Worm (Caenorhabditis elegans): Measurements from ENCODE around the gene vnut-1.

Gene vnut-1

ce11 chrII:14515017-14515416, 25.4 kb downstream of the vnut-1 start, which contains the start of gene K10H10.9:
K10H10.9 (minus strand) TSS chrII:14515117.
- TF ChIP-seq skn-1 (tag; optimal IDR thresholded peaks at IDR 0.05) (no peak), xbp-1 (tag; optimal IDR thresholded peaks at IDR 0.05) (no peak), pag-3 (tag; optimal IDR thresholded peaks at IDR 0.05; ENCODE audit: borderline replicate concordance, insufficient read depth) (no peak), tlp-1 (tag; optimal IDR thresholded peaks at IDR 0.05) (no peak), hlh-17 (GFP tag; optimal IDR thresholded peaks at IDR 0.05; ENCODE audit: borderline replicate concordance) (no peak), dsc-1 (tag; optimal IDR thresholded peaks at IDR 0.05) (no peak), nhr-19 (GFP tag; conservative IDR thresholded peaks at IDR 0.05) (no peak), unc-130 (tag; optimal IDR thresholded peaks at IDR 0.05) (no peak)

ce11 chrII:14522037-14522436, 32.4 kb downstream of the vnut-1 start, which contains the start of gene btb-19:
btb-19 (minus strand) TSS chrII:14522137.
- TF ChIP-seq mab-9 (GFP tag; IDR thresholded peaks at IDR 0.05) (no peak), jun-1 (tag; optimal IDR thresholded peaks at IDR 0.05) (no peak)

ce11 chrII:14523070-14523572, 33.5 kb downstream of the vnut-1 start, which contains the start of gene btb-20:
btb-20 (minus strand) TSS chrII:14523522.
- no peak for TF ChIP-seq lin-15B (tag; optimal IDR thresholded peaks at IDR 0.05)
- no peak for TF ChIP-seq nhr-11 (tag; optimal IDR thresholded peaks at IDR 0.05)
- TF ChIP-seq nhr-237 (tag; optimal IDR thresholded peaks at IDR 0.05) = no peak
- TF ChIP-seq ceh-90 (tag; optimal IDR thresholded peaks at IDR 0.05) = no peak
- TF ChIP-seq irx-1 (tag; optimal IDR thresholded peaks at IDR 0.05) = no peak
- no peak for TF ChIP-seq nhr-19 (GFP tag; conservative IDR thresholded peaks at IDR 0.05)
- TF ChIP-seq F16B12.6 (tag; optimal IDR thresholded peaks at IDR 0.05) = no peak
- no peak for TF ChIP-seq C04F5.9 (tag; optimal IDR thresholded peaks at IDR 0.05)
- no peak for TF ChIP-seq vab-15 (tag; optimal IDR thresholded peaks at IDR 0.05)

ce11 chrII:14523645-14524223, 34.1 kb downstream of the vnut-1 start, which contains the start of gene pot-2:
pot-2 (plus strand) TSS chrII:14524173.
- TF ChIP-seq mab-9 (GFP tag; IDR thresholded peaks at IDR 0.05) = no peak

ce11 chrII:14525013-14525412, 35.4 kb downstream of the vnut-1 start, which contains the start of gene F57C2.4:
F57C2.4 (plus strand) TSS chrII:14525313.
- TF ChIP-seq aly-2 (tag; optimal IDR thresholded peaks at IDR 0.05) (no peak), ceh-90 (tag; optimal IDR thresholded peaks at IDR 0.05) (no peak), nhr-20 (tag; optimal IDR thresholded peaks at IDR 0.05) (no peak), lir-3 (tag; optimal IDR thresholded peaks at IDR 0.05; ENCODE audit: poor library complexity) (no peak), nhr-12 (tag; optimal IDR thresholded peaks at IDR 0.05) (no peak), pax-3 (tag; optimal IDR thresholded peaks at IDR 0.05) (no peak), tbx-2 (tag; optimal IDR thresholded peaks at IDR 0.05) (no peak), mab-9 (GFP tag; IDR thresholded peaks at IDR 0.05) (no peak), lin-14 (GFP tag; optimal IDR thresholded peaks at IDR 0.05) (no peak), nhr-237 (tag; optimal IDR thresholded peaks at IDR 0.05) (no peak), nhr-77 (tag; optimal IDR thresholded peaks at IDR 0.05) (no peak), nhr-19 (GFP tag; conservative IDR thresholded peaks at IDR 0.05) (no peak), snu-23 (GFP tag; optimal IDR thresholded peaks at IDR 0.05) (no peak), grh-1 (GFP tag; IDR thresholded peaks at IDR 0.05) (no peak), aha-1 (tag; optimal IDR thresholded peaks at IDR 0.05) (no peak), dpl-1 (GFP tag; optimal IDR thresholded peaks at IDR 0.05) (no peak), fkh-8 (tag; optimal IDR thresholded peaks at IDR 0.05) (no peak), elt-3 (tag; optimal IDR thresholded peaks at IDR 0.05) (no peak)
